Worm (Caenorhabditis elegans): Measurements from ENCODE around the gene T14B4.5.

T14B4.5 gene

ce11 chrII:6721581-6721980 is 4.9 kb downstream of the T14B4.5 start (continued):
- TF ChIP-seq mdl-1 (tag; optimal IDR thresholded peaks at IDR 0.05), result no peak
- TF ChIP-seq unc-130 (GFP tag; optimal IDR thresholded peaks at IDR 0.05), result peak; percentile 26
- TF ChIP-seq D1046.2 (GFP tag; IDR thresholded peaks at IDR 0.05), result no peak
- TF ChIP-seq gei-8 (GFP tag; optimal IDR thresholded peaks at IDR 0.05), result no peak
- TF ChIP-seq nhr-28 (tag; optimal IDR thresholded peaks at IDR 0.05), result peak; percentile 32
- no peak for TF ChIP-seq ztf-11 (tag; optimal IDR thresholded peaks at IDR 0.05)
- no peak for TF ChIP-seq ztf-7 (tag; optimal IDR thresholded peaks at IDR 0.05)
- no peak for TF ChIP-seq Y48G9A.11 (GFP tag; IDR thresholded peaks at IDR 0.05)
- TF ChIP-seq rbr-2 (tag; optimal IDR thresholded peaks at IDR 0.05), result no peak
- TF ChIP-seq lin-38 (GFP tag; IDR thresholded peaks at IDR 0.05), result no peak; the same call in 1 of the 2 replicates
- no peak for TF ChIP-seq lir-3 (tag; optimal IDR thresholded peaks at IDR 0.05)
- no peak for TF ChIP-seq lin-1 (GFP tag; IDR thresholded peaks at IDR 0.05)
- no peak; the same call in 1 of the 2 replicates for TF ChIP-seq set-16 (GFP tag; IDR thresholded peaks at IDR 0.05)
- TF ChIP-seq dmd-9 (GFP tag; IDR thresholded peaks at IDR 0.05), result peak; percentile 59; the same call in 1 of the 2 replicates
- no peak for TF ChIP-seq ama-1 (optimal IDR thresholded peaks at IDR 0.05)
- peak; percentile 63; the same call in 1 of the 2 replicates for TF ChIP-seq nhr-41 (GFP tag; IDR thresholded peaks at IDR 0.05)
- no peak for TF ChIP-seq spr-3 (GFP tag; optimal IDR thresholded peaks at IDR 0.05)
- TF ChIP-seq ceh-20 (GFP tag; IDR thresholded peaks at IDR 0.05), result 0 out of 2 replicates have a peak, but pooled peaks have one; percentile 48
- TF ChIP-seq jun-1 (tag; optimal IDR thresholded peaks at IDR 0.05), result no peak
- no peak for TF ChIP-seq nhr-25 (tag; optimal IDR thresholded peaks at IDR 0.05; ENCODE audit: borderline replicate concordance, insufficient read depth)
- TF ChIP-seq hif-1 (tag; optimal IDR thresholded peaks at IDR 0.05), result peak in 1 of 2 experiments; percentile 4
- no peak for TF ChIP-seq hlh-11 (tag; optimal IDR thresholded peaks at IDR 0.05)
- TF ChIP-seq lsy-2 (tag; optimal IDR thresholded peaks at IDR 0.05), result peak in 1 of 2 experiments; percentile 3
- no peak for TF ChIP-seq unc-39 (tag; optimal IDR thresholded peaks at IDR 0.05)
- TF ChIP-seq ctbp-1 (GFP tag; IDR thresholded peaks at IDR 0.05), result 0 out of 2 replicates have a peak, but pooled peaks have one; percentile 38
- no peak for TF ChIP-seq F26F4.8 (GFP tag; conservative IDR thresholded peaks at IDR 0.05)
- peak; percentile 68 for TF ChIP-seq hmg-1.1 (GFP tag; IDR thresholded peaks at IDR 0.05)
- no peak for TF ChIP-seq lin-39 (tag; optimal IDR thresholded peaks at IDR 0.05)
- TF ChIP-seq cey-2 (tag; optimal IDR thresholded peaks at IDR 0.05; ENCODE audit: borderline replicate concordance, insufficient read depth), result no peak
- TF ChIP-seq skn-1 (tag; optimal IDR thresholded peaks at IDR 0.05), result no peak
- TF ChIP-seq lin-13 (GFP tag; optimal IDR thresholded peaks at IDR 0.05), result no peak
- no peak for TF ChIP-seq nhr-6 (tag; optimal IDR thresholded peaks at IDR 0.05)
- no peak for TF ChIP-seq Y105C5A.15 (GFP tag; IDR thresholded peaks at IDR 0.05)
- TF ChIP-seq snpc-1.2 (GFP tag; IDR thresholded peaks at IDR 0.05), result no peak
- TF ChIP-seq nhr-48 (tag; optimal IDR thresholded peaks at IDR 0.05), result no peak
- no peak for TF ChIP-seq aha-1 (tag)
- peak; percentile 16 for TF ChIP-seq dve-1 (tag; optimal IDR thresholded peaks at IDR 0.05; ENCODE audit: insufficient read depth)
- no peak for TF ChIP-seq nhr-111 (GFP tag; optimal IDR thresholded peaks at IDR 0.05)
- no peak for TF ChIP-seq attf-4 (tag; optimal IDR thresholded peaks at IDR 0.05)
- TF ChIP-seq daf-16 (GFP tag; optimal IDR thresholded peaks at IDR 0.05), result no peak
- no peak for TF ChIP-seq daf-16 (tag; optimal IDR thresholded peaks at IDR 0.05)
- no peak for TF ChIP-seq lin-29 (GFP tag; IDR thresholded peaks at IDR 0.05)
- TF ChIP-seq zag-1 (tag; optimal IDR thresholded peaks at IDR 0.05), result no peak
- TF ChIP-seq mep-1 (tag; optimal IDR thresholded peaks at IDR 0.05), result peak; percentile 35
- 0 out of 2 replicates have a peak, but pooled peaks have one; percentile 71 for TF ChIP-seq dmd-8 (GFP tag; IDR thresholded peaks at IDR 0.05)
- TF ChIP-seq dmd-6 (GFP tag; IDR thresholded peaks at IDR 0.05), result peak; percentile 43
- no peak for TF ChIP-seq dpl-1 (GFP tag; optimal IDR thresholded peaks at IDR 0.05)
- TF ChIP-seq fos-1 (tag; optimal IDR thresholded peaks at IDR 0.05), result no peak
- no peak for TF ChIP-seq zip-2 (tag; optimal IDR thresholded peaks at IDR 0.05)
- TF ChIP-seq hlh-30 (tag; optimal IDR thresholded peaks at IDR 0.05; ENCODE audit: insufficient read depth), result no peak
- TF ChIP-seq F44E2.7 (GFP tag; IDR thresholded peaks at IDR 0.05), result no peak
- TF ChIP-seq R02D3.7 (tag; optimal IDR thresholded peaks at IDR 0.05), result no peak
